Fruit fly (Drosophila melanogaster): ENCODE measurements around the gene Mrp5.

- TF ChIP-seq Ets98B (GFP tag; IDR thresholded peaks at IDR 0.05) (no peak), CG13204 (GFP tag; optimal IDR thresholded peaks at IDR 0.05) (no peak), rn (GFP tag; IDR thresholded peaks at IDR 0.05) (no peak), EcR (GFP tag; optimal IDR thresholded peaks at IDR 0.05) (no peak), fd96Ca (GFP tag; IDR thresholded peaks at IDR 0.05) (no peak), CG8301 (tag; optimal IDR thresholded peaks at IDR 0.05) (no peak), CG4496 (GFP tag; IDR thresholded peaks at IDR 0.05) (no peak)
These were observed 34.9 kb downstream of the Mrp5 start, which contains the start of gene CG31459 for dm6 chr3R:19840545-19840944.

Data from whole organism, pupa.